Fruit fly (Drosophila melanogaster) whole organism, prepupa: ENCODE data around the gene PGRP-SB2.

ENCODE experiments used
- OdsH ChIP-seq: fragments of 200-800 bp; sonication (Bioruptor generic); optimal IDR thresholded peaks from 3 replicates; lab custom pipeline; 2016; ENCODE audit warnings: missing biosample characterization, missing genetic modification characterization
- vri ChIP-seq: fragments of 200-800 bp; sonication (Bioruptor generic); optimal IDR thresholded peaks from 3 replicates; lab custom pipeline; 2016; ENCODE audit warnings: missing biosample characterization, mild to moderate bottlenecking, missing genetic modification characterization

DNA sequence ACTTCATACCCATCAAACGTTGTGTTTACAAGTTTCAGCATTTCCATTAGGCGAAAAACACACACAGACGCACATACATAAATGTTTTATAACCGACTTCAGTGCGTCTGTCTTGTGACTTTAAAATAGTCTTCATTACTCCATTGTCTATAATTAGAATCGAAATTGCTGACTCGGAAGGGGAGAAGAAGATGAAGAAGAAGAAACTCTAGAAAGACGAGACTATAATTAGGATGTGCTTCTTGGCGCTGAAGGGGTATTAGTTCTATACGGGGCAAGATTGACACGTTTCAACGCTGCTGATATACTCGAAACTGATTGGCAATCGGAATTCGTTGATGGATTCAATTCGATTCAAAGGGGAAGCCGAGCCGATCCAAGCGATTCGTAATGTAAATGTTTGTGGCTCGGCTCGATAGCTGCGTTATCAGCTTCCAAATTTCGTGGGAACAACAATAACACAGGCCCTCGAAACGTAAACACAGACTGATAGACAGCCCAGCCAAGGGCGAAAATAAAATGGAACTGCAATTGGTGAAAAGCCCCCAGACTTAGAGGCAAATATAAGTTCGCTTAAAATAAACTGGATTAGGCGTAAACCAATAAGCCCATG, 17.5 kb upstream of the PGRP-SB2 start:
- TF ChIP-seq OdsH: no peak
- TF ChIP-seq vri (GFP tag; lab: Kevin White, UChicago): no peak
